Worm (Caenorhabditis elegans): ENCODE measurements around the gene T24A6.17.

The T24A6.17 gene

ce11 chrV:3554869-3555268 lies 9.4 kb downstream of the T24A6.17 start, which contains the start of gene grl-29:
TSS of gene grl-29 (minus strand) at chrV:3555236.
- TF ChIP-seq egl-43 (GFP tag; IDR thresholded peaks at IDR 0.05) (peak; percentile 70), set-16 (GFP tag; IDR thresholded peaks at IDR 0.05) (peak; percentile 88; the same call in 1 of the 2 replicates), dpl-1 (GFP tag; optimal IDR thresholded peaks at IDR 0.05) (no peak), lin-29 (GFP tag; IDR thresholded peaks at IDR 0.05) (no peak)

DNA sequence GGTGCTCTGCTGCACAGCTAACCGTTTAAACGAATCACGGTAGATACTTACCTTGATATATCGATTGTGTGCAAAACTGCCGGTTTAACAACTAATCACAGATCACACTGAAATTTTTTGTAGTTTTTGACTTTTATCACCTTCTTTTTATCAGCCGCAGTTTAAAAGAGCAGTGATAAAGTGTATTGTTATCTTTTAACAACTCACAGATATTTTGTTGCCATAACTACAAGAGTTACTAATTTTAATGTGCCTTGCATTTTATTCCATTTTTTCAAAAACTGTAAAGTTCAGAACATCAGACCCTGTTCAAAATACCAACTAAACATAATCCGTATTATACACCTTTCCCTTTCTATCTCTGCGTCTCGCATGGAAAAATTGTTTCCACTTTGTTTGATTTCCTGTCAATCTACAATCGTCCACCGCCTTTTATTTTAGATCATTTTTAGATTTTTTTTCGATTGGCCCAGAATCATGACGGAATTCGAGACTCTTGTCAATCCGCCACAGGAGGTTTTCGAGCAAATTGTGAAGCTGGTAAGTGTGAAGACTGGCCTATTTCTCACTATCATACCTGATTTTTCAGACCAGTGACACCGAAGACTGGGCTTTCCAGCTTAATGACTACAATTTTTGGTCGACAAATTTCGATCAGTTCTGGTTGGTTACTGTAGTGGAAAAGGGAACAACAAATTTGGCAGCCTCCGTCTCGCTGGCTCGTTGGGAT lies 11.3 kb downstream of the T24A6.17 start, which contains the start of gene T24A6.20:
Gene T24A6.20 (plus strand): TSS at position 395 of the 730 bp plus-strand sequence.
- TF ChIP-seq pqm-1 (tag; optimal IDR thresholded peaks at IDR 0.05) = peak; percentile 16
- peak; percentile 79 for TF ChIP-seq nhr-28 (tag; optimal IDR thresholded peaks at IDR 0.05)
- TF ChIP-seq php-3 (GFP tag; IDR thresholded peaks at IDR 0.05) = 0 out of 2 replicates have a peak, but pooled peaks have one; percentile 45
- no peak for TF ChIP-seq ama-1 (optimal IDR thresholded peaks at IDR 0.05)
- peak in 1 of 2 experiments; percentile 69 for TF ChIP-seq unc-62 (GFP tag; optimal IDR thresholded peaks at IDR 0.05 in 1 of 2)
- TF ChIP-seq unc-62 (tag; optimal IDR thresholded peaks at IDR 0.05) = no peak
- no peak for TF ChIP-seq ceh-20 (GFP tag; IDR thresholded peaks at IDR 0.05)
- no peak for TF ChIP-seq rbr-2 (tag; optimal IDR thresholded peaks at IDR 0.05)
- TF ChIP-seq nhr-111 (GFP tag; optimal IDR thresholded peaks at IDR 0.05) = no peak
- no peak for TF ChIP-seq nhr-76 (tag; optimal IDR thresholded peaks at IDR 0.05)

ce11 chrV:3551765-3552164 lies 12.5 kb downstream of the T24A6.17 start, which contains the start of gene grl-28:
TSS of gene grl-28 (minus strand) at chrV:3551865.
- TF ChIP-seq hmg-1.1 (GFP tag; IDR thresholded peaks at IDR 0.05) = no peak
- TF ChIP-seq Y105C5A.15 (GFP tag; IDR thresholded peaks at IDR 0.05) = no peak
- TF ChIP-seq Y75B8A.6 (GFP tag; IDR thresholded peaks at IDR 0.05) = no peak
- TF ChIP-seq ceh-62 (tag; optimal IDR thresholded peaks at IDR 0.05) = no peak
- TF ChIP-seq mxl-3 (GFP tag; optimal IDR thresholded peaks at IDR 0.05) = no peak
- no peak for TF ChIP-seq spr-3 (GFP tag; optimal IDR thresholded peaks at IDR 0.05)
- no peak for TF ChIP-seq dmd-8 (GFP tag; IDR thresholded peaks at IDR 0.05)
- no peak for TF ChIP-seq nhr-41 (GFP tag; IDR thresholded peaks at IDR 0.05)
- no peak for TF ChIP-seq mep-1 (tag; optimal IDR thresholded peaks at IDR 0.05)
- no peak for TF ChIP-seq nhr-25 (tag; optimal IDR thresholded peaks at IDR 0.05; ENCODE audit: borderline replicate concordance, insufficient read depth)

DNA sequence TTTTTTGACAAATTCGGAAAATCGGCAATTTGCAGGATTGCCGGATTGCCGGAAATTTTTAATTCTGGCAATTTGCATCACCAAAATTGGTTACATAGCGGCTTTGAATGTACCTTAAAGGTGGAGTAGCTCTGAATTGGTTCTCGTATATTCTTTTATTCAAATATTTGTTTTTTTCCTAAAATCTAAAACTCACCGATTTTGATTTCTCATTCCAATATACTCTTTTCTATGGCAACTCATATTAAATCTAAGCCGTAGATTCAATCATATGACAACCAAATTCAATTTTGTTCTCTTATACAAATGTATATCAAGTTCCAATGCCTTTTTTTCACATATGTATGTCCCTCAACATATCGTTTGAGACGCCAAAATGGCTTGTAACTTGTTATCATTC lies 14.7 kb downstream of the T24A6.17 start, which contains the start of gene sri-21:
Gene sri-21 (plus strand): TSS at position 301 of the 400 bp plus-strand sequence.
- TF ChIP-seq ZK546.5 (tag; optimal IDR thresholded peaks at IDR 0.05) = no peak
- no peak for TF ChIP-seq dmd-8 (GFP tag; IDR thresholded peaks at IDR 0.05)
- TF ChIP-seq lin-29 (GFP tag; IDR thresholded peaks at IDR 0.05) = no peak
- no peak for TF ChIP-seq attf-4 (tag; optimal IDR thresholded peaks at IDR 0.05)
- TF ChIP-seq egl-43 (GFP tag; IDR thresholded peaks at IDR 0.05) = no peak
- no peak for TF ChIP-seq unc-130 (GFP tag; optimal IDR thresholded peaks at IDR 0.05)
- TF ChIP-seq ceh-32 (tag; optimal IDR thresholded peaks at IDR 0.05; ENCODE audit: poor library complexity) = no peak

- no peak for TF ChIP-seq aly-2 (tag; optimal IDR thresholded peaks at IDR 0.05)
- TF ChIP-seq pha-4 (GFP tag; IDR thresholded peaks at IDR 0.05) = no peak
- no peak for TF ChIP-seq pha-4 (tag; optimal IDR thresholded peaks at IDR 0.05)
- TF ChIP-seq daf-12 (tag; optimal IDR thresholded peaks at IDR 0.05) = no peak
- TF ChIP-seq nhr-42 (GFP tag; IDR thresholded peaks at IDR 0.05) = no peak
- no peak for TF ChIP-seq ZK337.2 (GFP tag; IDR thresholded peaks at IDR 0.05)
- no peak for TF ChIP-seq F44E2.7 (GFP tag; IDR thresholded peaks at IDR 0.05)
- no peak for TF ChIP-seq nhr-48 (tag; optimal IDR thresholded peaks at IDR 0.05)
- no peak for TF ChIP-seq gei-8 (GFP tag; optimal IDR thresholded peaks at IDR 0.05)
- no peak for TF ChIP-seq egl-27 (tag; optimal IDR thresholded peaks at IDR 0.05)
- no peak for TF ChIP-seq ceh-82 (tag; optimal IDR thresholded peaks at IDR 0.05)
- TF ChIP-seq ceh-62 (tag; optimal IDR thresholded peaks at IDR 0.05) = no peak
- TF ChIP-seq lin-39 (tag; optimal IDR thresholded peaks at IDR 0.05) = no peak
- no peak for TF ChIP-seq vab-7 (GFP tag; IDR thresholded peaks at IDR 0.05)
- TF ChIP-seq nhr-237 (tag; optimal IDR thresholded peaks at IDR 0.05) = no peak
- no peak for TF ChIP-seq madf-9 (GFP tag; conservative IDR thresholded peaks at IDR 0.05)
- no peak for TF ChIP-seq lsy-2 (tag; optimal IDR thresholded peaks at IDR 0.05)
- TF ChIP-seq lin-29 (GFP tag; IDR thresholded peaks at IDR 0.05) = no peak
- no peak for TF ChIP-seq ctbp-1 (GFP tag; IDR thresholded peaks at IDR 0.05)
These were observed 15.4 kb downstream of the T24A6.17 start, which contains the start of gene srw-130 for ce11 chrV:3548798-3549197. TSS of gene srw-130 (minus strand) at chrV:3548898.
